Worm (Caenorhabditis elegans) whole organism, young adult: ENCODE results near the gene K11H12.9.
A peak's percentile ranks its signal among the peaks of the same experiment; 100 is the strongest.

Source experiments
- C06A6.2 ChIP-seq: fragments of 200-800 bp; sonication (Bioruptor generic); conservative IDR thresholded peaks from 2 replicates; pipeline ENCODE4 v1.3.6; 2022; ENCODE audit warnings: missing genetic modification characterization, missing compliant biosample characterization
- D2030.7 ChIP-seq: fragments of 200-800 bp; sonication (Bioruptor generic); IDR thresholded peaks from 2 replicates; pipeline ENCODE4 v1.3.6; 2022; ENCODE audit warnings: missing genetic modification reagents, missing genetic modification characterization, missing compliant biosample characterization
- F10E7.11 ChIP-seq: sonication (generic microtip); optimal IDR thresholded peaks from 2 replicates; lab custom pipeline; 2017; ENCODE audit warnings: mild to moderate bottlenecking, missing genetic modification characterization, moderate library complexity, missing compliant biosample characterization
- F33H1.4 ChIP-seq: fragments of 200-800 bp; sonication (Bioruptor generic); IDR thresholded peaks from 2 replicates; pipeline ENCODE4 v1.3.6; 2022; ENCODE audit warnings: missing genetic modification reagents, missing genetic modification characterization, missing compliant biosample characterization
- F49E8.2 ChIP-seq: sonication (generic microtip); optimal IDR thresholded peaks from 3 replicates; lab custom pipeline; 2017; ENCODE audit warnings: missing genetic modification characterization, mild to moderate bottlenecking, missing compliant biosample characterization, antibody characterized with exemption, moderate library complexity; ENCODE audit not compliant: insufficient read depth
- F52B5.7 ChIP-seq: sonication (generic microtip); optimal IDR thresholded peaks from 2 replicates; lab custom pipeline; 2016; ENCODE audit warnings: mild to moderate bottlenecking, missing genetic modification characterization, missing compliant biosample characterization
- F55B11.4 ChIP-seq: sonication (generic microtip); optimal IDR thresholded peaks from 2 replicates; lab custom pipeline; 2016; ENCODE audit warnings: missing compliant biosample characterization, missing genetic modification characterization, borderline replicate concordance; ENCODE audit not compliant: insufficient read depth
- F57C9.4 ChIP-seq: sonication (generic microtip); optimal IDR thresholded peaks from 2 replicates; lab custom pipeline; 2017; ENCODE audit warnings: mild to moderate bottlenecking, missing genetic modification characterization, missing compliant biosample characterization
- Y67H2A.10 ChIP-seq: fragments of 200-800 bp; sonication (Bioruptor generic); conservative IDR thresholded peaks from 2 replicates; pipeline ENCODE4 v1.3.6; 2022; ENCODE audit warnings: missing genetic modification reagents, missing genetic modification characterization, missing compliant biosample characterization
- aptf-2 ChIP-seq: fragments of 200-800 bp; sonication (Bioruptor generic); conservative IDR thresholded peaks from 2 replicates; pipeline ENCODE4 v1.3.6; 2022; ENCODE audit warnings: missing genetic modification reagents, missing genetic modification characterization, missing compliant biosample characterization
- aptf-3 ChIP-seq: fragments of 200-800 bp; sonication (Bioruptor generic); IDR thresholded peaks from 2 replicates; pipeline ENCODE4 v1.3.6; 2022; ENCODE audit warnings: missing genetic modification characterization, missing compliant biosample characterization
- athp-1 ChIP-seq: sonication (generic microtip); optimal IDR thresholded peaks from 2 replicates; lab custom pipeline; 2017; ENCODE audit warnings: mild to moderate bottlenecking, missing genetic modification characterization, missing compliant biosample characterization
- attf-3 ChIP-seq: fragments of 200-800 bp; sonication (Bioruptor generic); conservative IDR thresholded peaks from 2 replicates; pipeline ENCODE4 v1.3.6; 2022; ENCODE audit warnings: missing genetic modification reagents, missing genetic modification characterization, missing compliant biosample characterization
- attf-6 ChIP-seq: fragments of 200-800 bp; sonication (Bioruptor generic); IDR thresholded peaks from 2 replicates; pipeline ENCODE4 v1.3.6; 2022; ENCODE audit warnings: missing genetic modification reagents, missing genetic modification characterization, missing compliant biosample characterization
- ccch-3 ChIP-seq: fragments of 200-800 bp; sonication (Bioruptor generic); optimal IDR thresholded peaks from 2 replicates; lab custom pipeline; 2018; ENCODE audit warnings: mild to moderate bottlenecking, missing genetic modification characterization, missing compliant biosample characterization
- dpl-1 ChIP-seq: fragments of 150-350 bp; optimal IDR thresholded peaks from 2 replicates; lab custom pipeline; 2014; ENCODE audit warnings: missing biosample characterization, missing genetic modification reagents, missing genetic modification characterization
- ets-4 ChIP-seq: fragments of 200-800 bp; sonication (Bioruptor generic); optimal IDR thresholded peaks from 2 replicates; lab custom pipeline; 2018; ENCODE audit warnings: mild to moderate bottlenecking, missing genetic modification characterization, missing compliant biosample characterization
- gei-17 ChIP-seq: fragments of 200-800 bp; sonication (Bioruptor generic); optimal IDR thresholded peaks from 2 replicates; lab custom pipeline; 2018; ENCODE audit warnings: mild to moderate bottlenecking, missing genetic modification characterization, missing compliant biosample characterization
- him-1 ChIP-seq: sonication (generic microtip); optimal IDR thresholded peaks from 2 replicates; lab custom pipeline; 2016; ENCODE audit warnings: missing genotype, missing genetic modification reagents, missing genetic modification characterization, missing compliant biosample characterization
- hrde-1 ChIP-seq: sonication (generic microtip); optimal IDR thresholded peaks from 2 replicates; lab custom pipeline; 2016; ENCODE audit warnings: missing genetic modification characterization, mild to moderate bottlenecking, missing compliant biosample characterization, moderate library complexity, missing genotype, missing genetic modification reagents, borderline replicate concordance
- hsf-1 ChIP-seq: fragments of 200-800 bp; sonication (Bioruptor generic); IDR thresholded peaks from 2 replicates; pipeline ENCODE4 v1.3.6; 2022; ENCODE audit warnings: missing genetic modification reagents, missing genetic modification characterization, missing compliant biosample characterization
- let-526 ChIP-seq: fragments of 200-800 bp; sonication (Bioruptor generic); IDR thresholded peaks from 2 replicates; pipeline ENCODE4 v1.3.6; 2022; ENCODE audit warnings: missing genetic modification reagents, missing genetic modification characterization, missing compliant biosample characterization
- lsy-27 ChIP-seq: sonication (generic microtip); optimal IDR thresholded peaks from 2 replicates; lab custom pipeline; 2017; ENCODE audit warnings: missing genetic modification characterization, mild to moderate bottlenecking, missing compliant biosample characterization, antibody characterized with exemption, missing genotype, borderline replicate concordance; ENCODE audit not compliant: insufficient read depth
- mes-4 ChIP-seq: sonication (generic microtip); optimal IDR thresholded peaks from 2 replicates; lab custom pipeline; 2016; ENCODE audit warnings: missing genotype, missing genetic modification characterization, missing compliant biosample characterization
- mxl-1 ChIP-seq: sonication (generic microtip); optimal IDR thresholded peaks from 2 replicates; lab custom pipeline; 2016; ENCODE audit warnings: missing genetic modification characterization, missing compliant biosample characterization
- nfyb-1 ChIP-seq: fragments of 200-800 bp; sonication (Bioruptor generic); IDR thresholded peaks from 2 replicates; pipeline ENCODE4 v1.3.6; 2022; ENCODE audit warnings: missing genetic modification reagents, missing genetic modification characterization, missing compliant biosample characterization
- nhr-27 ChIP-seq: fragments of 200-800 bp; sonication (Bioruptor generic); optimal IDR thresholded peaks from 2 replicates; lab custom pipeline; 2018; ENCODE audit warnings: mild to moderate bottlenecking, missing genetic modification characterization, moderate library complexity, missing compliant biosample characterization
- nhr-80 ChIP-seq: sonication (generic microtip); optimal IDR thresholded peaks from 2 replicates; lab custom pipeline; 2016; ENCODE audit warnings: missing genetic modification characterization, missing compliant biosample characterization
- nhr-90 ChIP-seq: sonication (generic microtip); optimal IDR thresholded peaks from 2 replicates; lab custom pipeline; 2016; ENCODE audit warnings: missing genotype, mild to moderate bottlenecking, missing genetic modification characterization, missing compliant biosample characterization
- rpc-1 ChIP-seq, 2 experiments: fragments of 150-350 bp in 1 of 2; sonication (generic microtip) in 1 of 2; optimal IDR thresholded peaks; 2 replicates each; lab custom pipeline; 2014 to 2018; ENCODE audit warnings: missing biosample characterization in 1 of 2, missing genetic modification characterization in 1 of 2, missing genetic modification reagents in 1 of 2, missing genotype in 1 of 2
- snpc-4 ChIP-seq, 5 experiments: fragments of 150-350 bp in 1 of 5; sonication (generic microtip) in 4 of 5; optimal IDR thresholded peaks; 2 replicates each; lab custom pipeline; 2014 to 2018; ENCODE audit warnings: missing genetic modification characterization in 5 of 5, missing biosample characterization in 3 of 5, antibody characterized with exemption in 2 of 5, mild to moderate bottlenecking in 2 of 5, missing compliant biosample characterization in 2 of 5, missing genotype in 2 of 5, moderate library complexity in 2 of 5, missing genetic modification reagents in 1 of 5
- ztf-22 ChIP-seq: fragments of 200-800 bp; sonication (Bioruptor generic); optimal IDR thresholded peaks from 2 replicates; lab custom pipeline; 2018; ENCODE audit warnings: mild to moderate bottlenecking, missing genetic modification characterization, moderate library complexity, missing compliant biosample characterization
- ztf-25 ChIP-seq: fragments of 200-800 bp; sonication (Bioruptor generic); IDR thresholded peaks from 2 replicates; pipeline ENCODE4 v1.3.6; 2022; ENCODE audit warnings: missing genetic modification reagents, missing genetic modification characterization, missing compliant biosample characterization
- ztf-26 ChIP-seq: sonication (generic microtip); optimal IDR thresholded peaks from 2 replicates; lab custom pipeline; 2017; ENCODE audit warnings: missing genetic modification characterization, missing compliant biosample characterization
- ztf-28 ChIP-seq: fragments of 200-800 bp; sonication (Bioruptor generic); IDR thresholded peaks from 2 replicates; pipeline ENCODE4 v1.3.6; 2022; ENCODE audit warnings: missing genetic modification reagents, missing genetic modification characterization, missing compliant biosample characterization

Gene K11H12.9

DNA sequence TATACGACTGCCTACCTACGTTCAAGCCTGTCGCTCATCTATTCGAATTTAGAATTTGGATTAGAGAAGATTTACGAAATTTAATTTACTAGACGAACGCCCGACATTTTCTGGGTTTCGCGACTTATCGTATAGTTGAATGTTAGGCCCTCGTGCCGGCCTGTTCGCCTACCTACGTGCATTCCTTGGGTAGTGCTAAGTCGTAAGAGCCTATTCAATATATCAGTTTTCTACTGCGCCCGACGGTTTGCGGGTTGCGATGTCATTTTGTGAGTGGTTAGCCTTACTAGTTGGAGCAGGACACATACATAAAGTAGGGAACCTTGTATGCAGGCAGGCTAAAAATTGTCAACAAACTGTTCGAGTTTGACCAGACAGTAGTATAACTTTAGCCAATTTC lies 26.5 kb upstream of the K11H12.9 start:
- TF ChIP-seq nhr-80 (tag; lab: Kevin White, UChicago) = no peak
- no peak for TF ChIP-seq F52B5.7 (tag; lab: Kevin White, UChicago)
- TF ChIP-seq gei-17 = no peak
- no peak for TF ChIP-seq ztf-26 (tag; lab: Kevin White, UChicago)
- no peak for TF ChIP-seq F49E8.2 (tag; lab: Kevin White, UChicago)
- no peak for TF ChIP-seq ets-4 (GFP tag; lab: Kevin White, UChicago)
- TF ChIP-seq nfyb-1 = no peak
- TF ChIP-seq him-1 (tag; lab: Kevin White, UChicago) = no peak
- no peak for TF ChIP-seq nhr-90 (tag; lab: Kevin White, UChicago)
- TF ChIP-seq attf-6 (GFP tag; lab: Robert Waterston, UW) = no peak
- no peak for TF ChIP-seq hsf-1 (GFP tag; lab: Robert Waterston, UW)
- no peak for TF ChIP-seq F10E7.11 (tag; lab: Kevin White, UChicago)
- TF ChIP-seq athp-1 (tag; lab: Kevin White, UChicago) = no peak

DNA sequence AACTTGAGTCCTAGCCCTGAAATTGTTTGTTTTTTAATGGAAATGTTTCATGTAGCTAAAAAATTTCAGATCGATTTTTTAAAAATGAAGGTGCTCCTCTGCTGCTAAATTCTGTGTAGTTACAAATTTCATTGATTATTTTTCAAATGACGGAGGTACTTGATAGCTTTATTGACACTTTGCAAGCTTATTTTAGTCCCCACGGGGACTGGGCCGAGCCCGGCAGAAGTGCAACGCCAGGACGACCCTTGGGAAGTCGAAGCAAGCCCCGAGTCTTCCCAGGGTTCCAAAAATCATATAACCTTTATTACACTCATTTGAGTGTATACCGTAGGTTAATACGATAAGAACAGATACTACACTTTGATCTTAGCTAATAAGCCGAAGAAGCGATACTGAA lies 25.6 kb upstream of the K11H12.9 start:
- no peak for TF ChIP-seq Y67H2A.10 (GFP tag; lab: Robert Waterston, UW)
- no peak for TF ChIP-seq ztf-22 (GFP tag; lab: Kevin White, UChicago)
- no peak for TF ChIP-seq nhr-27
- TF ChIP-seq hrde-1 (tag; lab: Kevin White, UChicago) = no peak
- no peak for TF ChIP-seq rpc-1 (optimal IDR thresholded peaks at IDR 0.05; lab: Kevin White, UChicago)
- no peak for TF ChIP-seq rpc-1 (tag; optimal IDR thresholded peaks at IDR 0.05; lab: Kevin White, UChicago)
- no peak for TF ChIP-seq snpc-4 (GFP tag; optimal IDR thresholded peaks at IDR 0.05; lab: Kevin White, UChicago)
- no peak for TF ChIP-seq snpc-4 (tag; optimal IDR thresholded peaks at IDR 0.05; lab: Kevin White, UChicago)
- no peak for TF ChIP-seq attf-3 (GFP tag; lab: Robert Waterston, UW)
- no peak for TF ChIP-seq F33H1.4
- no peak for TF ChIP-seq lsy-27
- TF ChIP-seq F55B11.4 (tag; lab: Kevin White, UChicago) = no peak
- TF ChIP-seq let-526 (GFP tag; lab: Robert Waterston, UW) = no peak
- TF ChIP-seq ztf-25 (GFP tag; lab: Robert Waterston, UW) = no peak
- TF ChIP-seq aptf-3 (GFP tag; lab: Robert Waterston, UW) = 0 out of 2 replicates have a peak, but pooled peaks have one; percentile 23
- no peak for TF ChIP-seq mes-4 (tag; lab: Kevin White, UChicago)
- no peak for TF ChIP-seq ztf-28 (GFP tag; lab: Robert Waterston, UW)
- peak; percentile 56; the same call in 1 of the 2 replicates for TF ChIP-seq aptf-2 (GFP tag; lab: Robert Waterston, UW)
- TF ChIP-seq ztf-26 (tag; lab: Kevin White, UChicago) = no peak
- TF ChIP-seq D2030.7 (GFP tag; lab: Robert Waterston, UW) = peak; percentile 37; the same call in 1 of the 2 replicates
- no peak for TF ChIP-seq ccch-3 (GFP tag; lab: Kevin White, UChicago)
- no peak for TF ChIP-seq F57C9.4 (tag; lab: Kevin White, UChicago)
- peak; percentile 81 for TF ChIP-seq attf-6 (GFP tag; lab: Robert Waterston, UW)
- TF ChIP-seq mxl-1 = no peak
- no peak for TF ChIP-seq dpl-1 (GFP tag; lab: Kevin White, UChicago)
- no peak for TF ChIP-seq C06A6.2
